Worm (Caenorhabditis elegans): ENCODE measurements around the gene eri-3.

ce11 chrII:1116521-1116920 lies 6.8 kb upstream of the eri-3 start:
- no peak for TF ChIP-seq W03F9.2 (tag; optimal IDR thresholded peaks at IDR 0.05)
- TF ChIP-seq him-1 (tag; optimal IDR thresholded peaks at IDR 0.05): no peak
